Fruit fly (Drosophila melanogaster) whole organism, adult: ENCODE results near the gene Ucp4A.
A peak's percentile ranks its signal among the peaks of the same experiment; 100 is the strongest.

Experiments used
- CG11617 ChIP-seq: fragments of 200-800 bp; sonication (Bioruptor generic); optimal IDR thresholded peaks from 2 replicates; lab custom pipeline; 2017; ENCODE audit warnings: mild to moderate bottlenecking, missing biosample characterization, missing genetic modification reagents, missing genetic modification characterization
- CG12768 ChIP-seq: fragments of 200-800 bp; sonication (Bioruptor generic); optimal IDR thresholded peaks from 2 replicates; lab custom pipeline; 2017; ENCODE audit warnings: missing biosample characterization, missing genetic modification characterization, mild to moderate bottlenecking, moderate library complexity, missing genetic modification reagents
- CG14711 ChIP-seq: fragments of 200-800 bp; sonication (Bioruptor generic); optimal IDR thresholded peaks from 2 replicates; lab custom pipeline; 2018; ENCODE audit warnings: missing biosample characterization, mild to moderate bottlenecking, missing genetic modification characterization, moderate library complexity
- CG1620 ChIP-seq: fragments of 200-800 bp; sonication (Bioruptor generic); optimal IDR thresholded peaks from 2 replicates; lab custom pipeline; 2016; ENCODE audit warnings: missing biosample characterization, missing genetic modification characterization
- CG33017 ChIP-seq: fragments of 200-800 bp; sonication (Bioruptor generic); optimal IDR thresholded peaks from 2 replicates; lab custom pipeline; 2018; ENCODE audit warnings: missing biosample characterization, mild to moderate bottlenecking, missing genetic modification characterization, moderate library complexity
- CG5204 ChIP-seq: fragments of 200-800 bp; sonication (Bioruptor generic); optimal IDR thresholded peaks from 2 replicates; lab custom pipeline; 2016; ENCODE audit warnings: missing biosample characterization, missing genetic modification characterization
- CG7045 ChIP-seq: fragments of 200-800 bp; sonication (Bioruptor generic); optimal IDR thresholded peaks from 2 replicates; lab custom pipeline; 2017; ENCODE audit warnings: missing biosample characterization, mild to moderate bottlenecking, missing genetic modification characterization
- CG7101 ChIP-seq: fragments of 200-800 bp; sonication (Bioruptor generic); optimal IDR thresholded peaks from 2 replicates; lab custom pipeline; 2018; ENCODE audit warnings: missing biosample characterization, mild to moderate bottlenecking, missing genetic modification characterization, moderate library complexity
- Crg-1 ChIP-seq: fragments of 200-800 bp; sonication (Bioruptor generic); optimal IDR thresholded peaks from 2 replicates; lab custom pipeline; 2016; ENCODE audit warnings: missing biosample characterization, missing genetic modification characterization
- Hr96 ChIP-seq: fragments of 200-800 bp; sonication (Bioruptor generic); optimal IDR thresholded peaks from 2 replicates; lab custom pipeline; 2016; ENCODE audit warnings: missing biosample characterization, missing genetic modification characterization
- Mnt ChIP-seq: fragments of 200-800 bp; sonication (Bioruptor generic); optimal IDR thresholded peaks from 2 replicates; lab custom pipeline; 2016; ENCODE audit warnings: missing biosample characterization, mild to moderate bottlenecking, missing genetic modification characterization
- bab1 ChIP-seq: fragments of 200-800 bp; sonication (Bioruptor generic); optimal IDR thresholded peaks from 3 replicates; lab custom pipeline; 2019; ENCODE audit warnings: missing biosample characterization, mild to moderate bottlenecking, missing genetic modification characterization, moderate library complexity
- cic ChIP-seq: fragments of 200-800 bp; sonication (Bioruptor generic); optimal IDR thresholded peaks from 2 replicates; lab custom pipeline; 2017; ENCODE audit warnings: missing biosample characterization, mild to moderate bottlenecking, missing genetic modification characterization, moderate library complexity
- cnc ChIP-seq, 2 experiments: fragments of >200 bp; optimal IDR thresholded peaks; 2 replicates each; lab custom pipeline; 2017
- kay ChIP-seq: fragments of 200-800 bp; sonication (Bioruptor generic); peaks from one replicate; lab custom pipeline; 2016; ENCODE audit warnings: missing biosample characterization, missing genetic modification characterization, borderline replicate concordance
- ovo ChIP-seq: fragments of 200-800 bp; sonication (Bioruptor generic); optimal IDR thresholded peaks from 2 replicates; lab custom pipeline; 2016; ENCODE audit warnings: missing biosample characterization, missing genetic modification characterization
- pad ChIP-seq: fragments of 200-800 bp; sonication (Bioruptor generic); optimal IDR thresholded peaks from 3 replicates; lab custom pipeline; 2017; ENCODE audit warnings: missing biosample characterization, missing genetic modification characterization, mild to moderate bottlenecking, moderate library complexity, missing genetic modification reagents
- tj ChIP-seq: fragments of 200-800 bp; sonication (Bioruptor generic); optimal IDR thresholded peaks from 3 replicates; lab custom pipeline; 2017; ENCODE audit warnings: missing biosample characterization, mild to moderate bottlenecking, missing genetic modification characterization, moderate library complexity
- toe ChIP-seq: fragments of 200-800 bp; sonication (Bioruptor generic); optimal IDR thresholded peaks from 2 replicates; lab custom pipeline; 2016; ENCODE audit warnings: missing biosample characterization, missing genetic modification characterization

Gene Ucp4A

DNA sequence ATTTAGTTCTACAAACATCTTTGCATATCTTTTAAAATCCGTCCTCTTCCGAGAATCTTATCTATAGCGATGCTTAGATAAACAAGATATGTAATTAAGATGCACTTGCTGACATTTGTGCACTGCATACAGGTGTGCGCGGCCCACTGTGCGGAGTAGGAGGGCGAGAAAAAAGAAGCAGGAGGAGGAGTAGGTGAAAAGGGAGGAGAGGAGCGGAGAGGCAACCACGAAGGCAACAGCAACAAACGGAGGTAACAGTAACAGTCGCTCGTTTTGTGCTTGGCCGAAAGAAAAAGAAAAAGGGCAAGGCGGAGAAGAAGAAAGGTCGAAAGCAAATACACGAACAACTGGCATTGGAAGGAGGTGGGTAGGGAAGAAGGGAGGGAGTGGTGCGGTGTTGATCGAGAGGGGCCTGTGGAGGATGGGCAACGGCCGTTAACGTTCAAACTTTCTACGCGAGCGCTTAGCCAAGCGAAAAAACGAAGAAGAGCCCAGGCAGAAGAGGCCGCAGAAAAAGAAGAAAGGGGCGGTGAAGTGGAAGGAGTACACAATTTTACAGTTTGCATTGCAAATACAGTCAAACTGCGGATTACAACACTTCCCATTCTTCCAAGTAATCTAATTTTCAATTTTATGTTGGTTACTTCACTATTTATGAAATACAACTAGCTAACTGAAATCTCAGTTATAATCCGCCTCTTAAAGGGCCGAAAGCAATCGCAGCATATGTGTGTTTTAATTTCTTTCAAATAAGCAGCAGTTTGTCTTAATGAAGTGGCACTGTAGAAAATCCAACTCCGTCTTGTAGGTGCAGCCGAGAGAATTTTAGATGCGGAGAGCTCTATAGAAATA lies 12.4 kb upstream of the Ucp4A start:
- TF ChIP-seq CG33017 (tag; lab: Kevin White, UChicago), result no peak
- no peak for TF ChIP-seq Hr96 (GFP tag; lab: Kevin White, UChicago)
- no peak for TF ChIP-seq CG1620 (GFP tag; lab: Kevin White, UChicago)
- TF ChIP-seq kay (GFP tag; lab: Kevin White, UChicago), result no peak
- TF ChIP-seq CG7101, result no peak
- no peak for TF ChIP-seq Crg-1 (GFP tag; lab: Kevin White, UChicago)
- no peak for TF ChIP-seq CG14711 (tag; lab: Kevin White, UChicago)
- peak; percentile 61 for TF ChIP-seq bab1 (GFP tag; lab: Kevin White, UChicago)
- TF ChIP-seq toe (GFP tag; lab: Kevin White, UChicago), result no peak
- TF ChIP-seq CG7045 (GFP tag; lab: Kevin White, UChicago), result no peak
- no peak for TF ChIP-seq cic (GFP tag; lab: Kevin White, UChicago)
- TF ChIP-seq pad (GFP tag; lab: Kevin White, UChicago), result peak; percentile 85
- no peak for TF ChIP-seq CG12768
- peak; percentile 93 for TF ChIP-seq tj (GFP tag; lab: Kevin White, UChicago)

DNA sequence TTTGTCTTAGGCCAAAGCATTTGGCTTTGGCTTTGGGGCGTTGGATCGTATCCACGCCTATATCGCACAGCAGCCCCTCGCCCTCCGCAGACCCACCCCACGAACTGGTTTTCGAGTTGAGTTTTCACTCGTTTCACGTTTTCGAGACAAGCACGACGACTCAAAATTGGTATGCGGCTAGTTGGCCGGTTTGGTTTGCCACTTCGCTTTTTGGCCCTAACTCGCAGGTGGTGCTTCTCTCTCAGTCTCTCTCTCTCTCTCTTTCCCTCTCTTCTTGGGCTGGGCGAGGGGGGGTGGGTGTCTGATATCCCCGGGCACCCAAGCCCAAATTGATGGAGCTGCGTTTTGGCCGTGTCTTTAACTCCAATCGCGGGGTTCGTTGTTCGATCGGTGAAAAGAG lies 10.8 kb upstream of the Ucp4A start:
- TF ChIP-seq CG33017 (tag; lab: Kevin White, UChicago) (no peak), CG1620 (GFP tag; lab: Kevin White, UChicago) (no peak), Hr96 (GFP tag; lab: Kevin White, UChicago) (no peak), bab1 (GFP tag; lab: Kevin White, UChicago) (no peak), CG5204 (no peak), CG12768 (no peak), CG7045 (GFP tag; lab: Kevin White, UChicago) (no peak), CG14711 (tag; lab: Kevin White, UChicago) (no peak), tj (GFP tag; lab: Kevin White, UChicago) (no peak), cnc (optimal IDR thresholded peaks at IDR 0.05; lab: Kevin White, UChicago) (no peak), ovo (GFP tag; lab: Kevin White, UChicago) (no peak), Crg-1 (GFP tag; lab: Kevin White, UChicago) (no peak), pad (GFP tag; lab: Kevin White, UChicago) (no peak), Mnt (no peak)

DNA sequence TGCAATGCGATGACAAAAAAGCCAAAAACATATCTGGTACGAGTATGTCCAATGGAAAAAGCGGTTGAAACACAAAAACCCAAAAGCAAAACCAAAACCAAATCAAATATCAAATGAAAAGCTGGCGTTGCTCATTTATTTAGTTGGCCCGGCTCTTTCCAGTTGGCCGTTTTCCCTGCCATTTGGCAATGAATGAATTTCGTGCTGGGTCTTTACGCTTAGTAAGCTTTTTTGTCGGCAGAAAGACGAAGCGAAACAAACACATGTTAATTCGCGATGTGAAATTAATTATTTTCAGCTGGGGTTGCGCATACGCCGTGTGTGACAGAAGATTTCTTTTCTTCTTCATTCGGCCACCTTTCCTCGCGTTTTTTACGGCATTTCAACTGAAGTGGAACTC lies 10.0 kb upstream of the Ucp4A start:
- TF ChIP-seq tj (GFP tag; lab: Kevin White, UChicago) (peak; percentile 99), bab1 (GFP tag; lab: Kevin White, UChicago) (no peak)

DNA sequence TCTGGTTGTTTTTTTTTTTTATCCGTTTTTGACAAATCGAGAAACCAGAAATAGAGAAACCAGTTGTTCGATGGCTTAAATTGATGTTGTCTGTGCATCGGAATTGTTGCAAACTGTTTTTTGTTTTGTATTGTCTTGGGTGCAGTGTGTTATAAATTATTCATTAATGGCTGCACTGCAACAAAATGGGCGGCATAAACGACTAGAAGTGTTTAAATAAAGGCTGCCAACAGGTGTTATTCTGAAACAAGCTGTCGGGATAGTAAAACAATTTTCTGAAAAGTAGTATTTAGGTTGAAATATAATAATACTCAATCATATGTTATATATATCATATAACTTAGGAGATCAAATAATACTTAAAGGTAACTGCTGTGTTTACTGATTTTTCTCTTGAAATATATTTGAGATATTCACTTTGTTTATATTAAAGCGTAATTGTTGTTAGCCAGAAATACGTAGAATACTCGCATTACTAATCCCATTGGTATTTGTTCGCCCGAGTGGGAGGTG lies 8.3 kb upstream of the Ucp4A start:
- no peak for TF ChIP-seq Crg-1 (GFP tag; lab: Kevin White, UChicago)
- no peak for TF ChIP-seq cic (GFP tag; lab: Kevin White, UChicago)

DNA sequence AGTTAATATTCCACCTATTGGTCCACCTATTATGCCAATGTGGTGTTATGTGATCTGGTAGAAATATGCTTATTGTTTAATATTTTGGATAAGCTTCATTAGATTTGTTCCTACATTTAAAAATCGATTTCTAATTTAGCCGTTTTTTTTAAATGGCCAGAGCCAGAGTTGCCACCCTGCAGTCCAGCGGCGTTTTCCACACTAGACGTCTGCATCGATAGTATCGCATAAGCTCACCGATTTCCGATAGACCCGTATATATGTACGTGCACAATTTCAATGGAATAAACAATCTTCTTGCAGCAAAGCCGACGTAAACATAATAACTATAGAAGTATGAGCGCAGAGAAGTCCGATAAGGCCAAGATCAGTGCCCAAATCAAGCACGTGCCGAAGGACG lies 2.8 kb upstream of the Ucp4A start, which contains the start of gene Taf9:
Gene Taf9 (plus strand): TSS at position 239 of the 400 bp plus-strand sequence.
- TF ChIP-seq CG7045 (GFP tag; lab: Kevin White, UChicago), result no peak
- peak; percentile 26 for TF ChIP-seq Crg-1 (GFP tag; lab: Kevin White, UChicago)
- no peak for TF ChIP-seq kay (GFP tag; lab: Kevin White, UChicago)
- no peak for TF ChIP-seq CG12768
- no peak for TF ChIP-seq ovo (GFP tag; lab: Kevin White, UChicago)
- TF ChIP-seq cic (GFP tag; lab: Kevin White, UChicago), result peak; percentile 25
- no peak for TF ChIP-seq Hr96 (GFP tag; lab: Kevin White, UChicago)
- peak; percentile 47 for TF ChIP-seq CG1620 (GFP tag; lab: Kevin White, UChicago)
- TF ChIP-seq bab1 (GFP tag; lab: Kevin White, UChicago), result peak; percentile 69
- TF ChIP-seq CG14711 (tag; lab: Kevin White, UChicago), result peak; percentile 36
- peak; percentile 7 for TF ChIP-seq pad (GFP tag; lab: Kevin White, UChicago)
- TF ChIP-seq CG7101, result no peak
- no peak for TF ChIP-seq CG11617 (GFP tag; lab: Kevin White, UChicago)
- no peak for TF ChIP-seq CG5204
- TF ChIP-seq cnc (optimal IDR thresholded peaks at IDR 0.05; lab: Kevin White, UChicago), result no peak
- no peak for TF ChIP-seq toe (GFP tag; lab: Kevin White, UChicago)
- TF ChIP-seq tj (GFP tag; lab: Kevin White, UChicago), result no peak
- TF ChIP-seq Mnt, result peak; percentile 23

DNA sequence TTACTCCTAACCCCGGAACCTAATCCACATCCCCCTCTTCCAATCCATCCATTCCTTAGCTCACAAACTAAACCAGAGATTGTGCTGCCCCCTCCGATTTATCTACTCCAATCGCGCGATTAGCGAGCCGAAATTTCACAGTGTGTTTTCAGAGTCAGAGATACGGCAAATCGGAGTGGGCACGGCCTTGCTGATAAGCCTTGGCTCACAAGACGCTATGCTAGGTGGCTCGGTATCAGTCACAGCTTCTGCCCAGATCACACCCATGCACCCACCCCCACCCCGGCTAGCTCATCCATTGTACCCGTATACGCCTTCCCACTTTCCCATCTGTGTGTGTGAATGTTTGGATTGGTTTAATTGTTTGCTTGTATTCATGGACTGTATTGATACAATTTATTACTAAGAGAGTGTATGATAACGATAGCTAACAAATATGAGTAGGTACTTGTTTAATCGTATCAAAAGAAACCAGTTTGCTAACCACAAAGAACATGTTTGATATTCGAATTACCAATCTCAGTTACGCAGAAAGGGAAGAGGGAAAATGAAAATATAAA lies 1.2 kb downstream of the Ucp4A start:
- TF ChIP-seq Hr96 (GFP tag; lab: Kevin White, UChicago) (no peak), cic (GFP tag; lab: Kevin White, UChicago) (peak; percentile 19), CG1620 (GFP tag; lab: Kevin White, UChicago) (no peak), pad (GFP tag; lab: Kevin White, UChicago) (no peak)
